Fruit fly (Drosophila melanogaster): ENCODE measurements around the gene CG15221.
A peak's percentile ranks its signal among the peaks of the same experiment; 100 is the strongest.

CG15221 gene

dm6 chrX:11715937-11716730 is 7.9 kb upstream of the CG15221 start:
- TF ChIP-seq CG5204 (GFP tag; optimal IDR thresholded peaks at IDR 0.05): peak; percentile 68
- TF ChIP-seq cic (GFP tag; optimal IDR thresholded peaks at IDR 0.05): peak; percentile 30
- peak; percentile 80 for TF ChIP-seq CG14711 (tag; optimal IDR thresholded peaks at IDR 0.05)
- peak; percentile 85 for TF ChIP-seq CG11617 (GFP tag; optimal IDR thresholded peaks at IDR 0.05)
- TF ChIP-seq pad (GFP tag; optimal IDR thresholded peaks at IDR 0.05): peak; percentile 74
- TF ChIP-seq Crg-1 (GFP tag; optimal IDR thresholded peaks at IDR 0.05): peak; percentile 77
- TF ChIP-seq CG12768 (GFP tag; optimal IDR thresholded peaks at IDR 0.05): peak; percentile 63
- peak; percentile 79 for TF ChIP-seq kay (GFP tag; ENCODE audit: borderline replicate concordance)
- TF ChIP-seq bab1 (GFP tag; optimal IDR thresholded peaks at IDR 0.05): peak; percentile 91
- TF ChIP-seq CG33017 (tag; optimal IDR thresholded peaks at IDR 0.05): peak; percentile 68
- peak; percentile 31 for TF ChIP-seq toe (GFP tag; optimal IDR thresholded peaks at IDR 0.05)
- peak; percentile 78 for TF ChIP-seq Mnt (GFP tag; optimal IDR thresholded peaks at IDR 0.05)
- peak; percentile 68 for TF ChIP-seq CG7045 (GFP tag; optimal IDR thresholded peaks at IDR 0.05)
- peak; percentile 49 for TF ChIP-seq tj (GFP tag; optimal IDR thresholded peaks at IDR 0.05)
- peak; percentile 87 for TF ChIP-seq CG7101 (tag; optimal IDR thresholded peaks at IDR 0.05)
- TF ChIP-seq Hr96 (GFP tag; optimal IDR thresholded peaks at IDR 0.05): peak; percentile 84
- peak; percentile 38 for TF ChIP-seq Clk (GFP tag; optimal IDR thresholded peaks at IDR 0.05)
- peak; percentile 66 for TF ChIP-seq ovo (GFP tag; optimal IDR thresholded peaks at IDR 0.05)
- peak; percentile 66 for TF ChIP-seq CG1620 (GFP tag; optimal IDR thresholded peaks at IDR 0.05)
- TF ChIP-seq cnc (optimal IDR thresholded peaks at IDR 0.05): no peak

- TF ChIP-seq Crg-1 (GFP tag; optimal IDR thresholded peaks at IDR 0.05): peak; percentile 15
- TF ChIP-seq ovo (GFP tag; optimal IDR thresholded peaks at IDR 0.05): no peak
- no peak for TF ChIP-seq CG1620 (GFP tag; optimal IDR thresholded peaks at IDR 0.05)
- TF ChIP-seq toe (GFP tag; optimal IDR thresholded peaks at IDR 0.05): no peak
- TF ChIP-seq CG5204 (GFP tag; optimal IDR thresholded peaks at IDR 0.05): peak; percentile 45
- TF ChIP-seq CG14711 (tag; optimal IDR thresholded peaks at IDR 0.05): peak; percentile 71
- TF ChIP-seq kay (GFP tag; ENCODE audit: borderline replicate concordance): no peak
- TF ChIP-seq CG7045 (GFP tag; optimal IDR thresholded peaks at IDR 0.05): no peak
- TF ChIP-seq CG7101 (tag; optimal IDR thresholded peaks at IDR 0.05): no peak
- peak; percentile 30 for TF ChIP-seq bab1 (GFP tag; optimal IDR thresholded peaks at IDR 0.05)
- peak; percentile 54 for TF ChIP-seq Mnt (GFP tag; optimal IDR thresholded peaks at IDR 0.05)
- TF ChIP-seq CG11617 (GFP tag; optimal IDR thresholded peaks at IDR 0.05): no peak
- no peak for TF ChIP-seq Hr96 (GFP tag; optimal IDR thresholded peaks at IDR 0.05)
Observed at dm6 chrX:11716731-11717326, 7.2 kb upstream of the CG15221 start, which contains the start of gene prtp. Gene prtp (plus strand): TSS chrX:11716756.

- no peak for TF ChIP-seq CG14711 (tag; optimal IDR thresholded peaks at IDR 0.05)
- TF ChIP-seq toe (GFP tag; optimal IDR thresholded peaks at IDR 0.05): no peak
- TF ChIP-seq CG7045 (GFP tag; optimal IDR thresholded peaks at IDR 0.05): no peak
- no peak for TF ChIP-seq tj (GFP tag; optimal IDR thresholded peaks at IDR 0.05)
- TF ChIP-seq CG12768 (GFP tag; optimal IDR thresholded peaks at IDR 0.05): no peak
- no peak for TF ChIP-seq CG1620 (GFP tag; optimal IDR thresholded peaks at IDR 0.05)
- TF ChIP-seq ovo (GFP tag; optimal IDR thresholded peaks at IDR 0.05): no peak
- TF ChIP-seq cic (GFP tag; optimal IDR thresholded peaks at IDR 0.05): no peak
- no peak for TF ChIP-seq Hr96 (GFP tag; optimal IDR thresholded peaks at IDR 0.05)
- TF ChIP-seq Crg-1 (GFP tag; optimal IDR thresholded peaks at IDR 0.05): no peak
- TF ChIP-seq pad (GFP tag; optimal IDR thresholded peaks at IDR 0.05): no peak
- TF ChIP-seq CG11617 (GFP tag; optimal IDR thresholded peaks at IDR 0.05): no peak
- no peak for TF ChIP-seq kay (GFP tag; ENCODE audit: borderline replicate concordance)
- no peak for TF ChIP-seq CG5204 (GFP tag; optimal IDR thresholded peaks at IDR 0.05)
- no peak for TF ChIP-seq CG7101 (tag; optimal IDR thresholded peaks at IDR 0.05)
Observed at dm6 chrX:11717892-11718291, 6.2 kb upstream of the CG15221 start.

- TF ChIP-seq CG7045 (GFP tag; optimal IDR thresholded peaks at IDR 0.05) (no peak), Hr96 (GFP tag; optimal IDR thresholded peaks at IDR 0.05) (no peak), pad (GFP tag; optimal IDR thresholded peaks at IDR 0.05) (peak; percentile 53), CG12768 (GFP tag; optimal IDR thresholded peaks at IDR 0.05) (no peak), CG5204 (GFP tag; optimal IDR thresholded peaks at IDR 0.05) (no peak), Crg-1 (GFP tag; optimal IDR thresholded peaks at IDR 0.05) (peak; percentile 62), cnc (optimal IDR thresholded peaks at IDR 0.05) (no peak), tj (GFP tag; optimal IDR thresholded peaks at IDR 0.05) (peak; percentile 75), Clk (GFP tag; optimal IDR thresholded peaks at IDR 0.05) (no peak), cic (GFP tag; optimal IDR thresholded peaks at IDR 0.05) (no peak), CG1620 (GFP tag; optimal IDR thresholded peaks at IDR 0.05) (peak; percentile 67), kay (GFP tag; ENCODE audit: borderline replicate concordance) (no peak), CG14711 (tag; optimal IDR thresholded peaks at IDR 0.05) (peak; percentile 64), bab1 (GFP tag; optimal IDR thresholded peaks at IDR 0.05) (peak; percentile 89), CG7101 (tag; optimal IDR thresholded peaks at IDR 0.05) (peak; percentile 55), CG11617 (GFP tag; optimal IDR thresholded peaks at IDR 0.05) (peak; percentile 66), ovo (GFP tag; optimal IDR thresholded peaks at IDR 0.05) (peak; percentile 50), CG33017 (tag; optimal IDR thresholded peaks at IDR 0.05) (peak; percentile 19), Mnt (GFP tag; optimal IDR thresholded peaks at IDR 0.05) (peak; percentile 51), toe (GFP tag; optimal IDR thresholded peaks at IDR 0.05) (peak; percentile 24)
Observed at dm6 chrX:11720138-11720537, 3.9 kb upstream of the CG15221 start, which contains the start of gene Tango10. Gene Tango10 (plus strand): TSS chrX:11720245.

dm6 chrX:11728999-11729398 is 5.0 kb downstream of the CG15221 start, which contains the start of gene inaF-D:
Gene inaF-D (minus strand): TSS chrX:11729099.
- TF ChIP-seq CG7045 (GFP tag; optimal IDR thresholded peaks at IDR 0.05) (no peak), CG33017 (tag; optimal IDR thresholded peaks at IDR 0.05) (no peak), pad (GFP tag; optimal IDR thresholded peaks at IDR 0.05) (no peak), CG14711 (tag; optimal IDR thresholded peaks at IDR 0.05) (no peak), CG11617 (GFP tag; optimal IDR thresholded peaks at IDR 0.05) (no peak), CG1620 (GFP tag; optimal IDR thresholded peaks at IDR 0.05) (no peak), Clk (GFP tag; optimal IDR thresholded peaks at IDR 0.05) (no peak), Crg-1 (GFP tag; optimal IDR thresholded peaks at IDR 0.05) (no peak), toe (GFP tag; optimal IDR thresholded peaks at IDR 0.05) (no peak), tj (GFP tag; optimal IDR thresholded peaks at IDR 0.05) (no peak), Mnt (GFP tag; optimal IDR thresholded peaks at IDR 0.05) (no peak), cic (GFP tag; optimal IDR thresholded peaks at IDR 0.05) (no peak), bab1 (GFP tag; optimal IDR thresholded peaks at IDR 0.05) (no peak), kay (GFP tag; ENCODE audit: borderline replicate concordance) (no peak), ovo (GFP tag; optimal IDR thresholded peaks at IDR 0.05) (no peak)

Measured in whole organism, adult.